Fruit fly (Drosophila melanogaster) whole organism: ENCODE results near the gene inaF-B.

Experiments used
- CG8478 ChIP-seq: fragments of >200 bp; optimal IDR thresholded peaks from 2 replicates; lab custom pipeline; 2018; ENCODE audit warnings: inconsistent platforms
- Dll ChIP-seq: fragments of >200 bp; optimal IDR thresholded peaks from 2 replicates; lab custom pipeline; 2017
- EcR ChIP-seq, 2 experiments: fragments of >200 bp; optimal IDR thresholded peaks; 2 replicates each; lab custom pipeline; 2017; ENCODE audit warnings: missing biosample characterization in 2 of 2, missing genetic modification characterization in 2 of 2, missing genetic modification reagents in 2 of 2
- pan ChIP-seq: fragments of >200 bp; optimal IDR thresholded peaks from 2 replicates; lab custom pipeline; 2017
- psq ChIP-seq: fragments of >200 bp; optimal IDR thresholded peaks from 2 replicates; lab custom pipeline; 2017

dm6 chrX:11681558-11682551 is 50.7 kb downstream of the inaF-B start:
- TF ChIP-seq pan (lab: Kevin White, UChicago) = no peak
- peak in 1 of 2 experiments; percentile 96 for TF ChIP-seq EcR (GFP tag; optimal IDR thresholded peaks at IDR 0.05; lab: Kevin White, UChicago)
- peak; percentile 34 for TF ChIP-seq CG8478 (lab: Kevin White, UChicago)
- no peak for TF ChIP-seq psq (lab: Kevin White, UChicago)
- TF ChIP-seq Dll (lab: Kevin White, UChicago) = peak; percentile 66
